Fruit fly (Drosophila melanogaster) whole organism, embryonic: ENCODE results near the gene CG42749.
A peak's percentile ranks its signal among the peaks of the same experiment; 100 is the strongest.

Experiments used
- Atf3 ChIP-seq: fragments of 200-800 bp; sonication (Bioruptor generic); optimal IDR thresholded peaks from 3 replicates; lab custom pipeline; 2016; ENCODE audit warnings: missing biosample characterization, missing genetic modification characterization
- Bteb2 ChIP-seq: fragments of 200-800 bp; sonication (Bioruptor generic); optimal IDR thresholded peaks from 2 replicates; lab custom pipeline; 2016; ENCODE audit warnings: missing biosample characterization, missing genetic modification characterization
- CG10366 ChIP-seq: fragments of 200-800 bp; sonication (Bioruptor generic); IDR thresholded peaks from 2 replicates; pipeline ENCODE4 v1.3.6; 2022; ENCODE audit warnings: missing biosample characterization, missing genetic modification characterization
- CG10979 ChIP-seq: fragments of 200-800 bp; sonication (Bioruptor generic); optimal IDR thresholded peaks from 2 replicates; lab custom pipeline; 2018; ENCODE audit warnings: missing biosample characterization, mild to moderate bottlenecking, missing genetic modification characterization, moderate library complexity
- CG12391 ChIP-seq: fragments of 200-800 bp; sonication (Bioruptor generic); optimal IDR thresholded peaks from 3 replicates; lab custom pipeline; 2018; ENCODE audit warnings: missing biosample characterization, mild to moderate bottlenecking, missing genetic modification characterization, moderate library complexity
- CG12769 ChIP-seq: fragments of 200-800 bp; sonication (Bioruptor generic); optimal IDR thresholded peaks from 2 replicates; lab custom pipeline; 2019; ENCODE audit warnings: missing biosample characterization, mild to moderate bottlenecking, missing genetic modification characterization, moderate library complexity
- CG15269 ChIP-seq: fragments of 200-800 bp; sonication (Bioruptor generic); optimal IDR thresholded peaks from 2 replicates; lab custom pipeline; 2018; ENCODE audit warnings: missing biosample characterization, mild to moderate bottlenecking, missing genetic modification characterization, moderate library complexity
- CG1603 ChIP-seq: fragments of 200-800 bp; sonication (Bioruptor generic); optimal IDR thresholded peaks from 2 replicates; lab custom pipeline; 2019; ENCODE audit warnings: missing biosample characterization, mild to moderate bottlenecking, missing genetic modification characterization, moderate library complexity
- CG17186 ChIP-seq: fragments of 200-800 bp; sonication (Bioruptor generic); optimal IDR thresholded peaks from 3 replicates; lab custom pipeline; 2017; ENCODE audit warnings: missing biosample characterization, missing genetic modification reagents, missing genetic modification characterization
- CG18262 ChIP-seq: fragments of 200-800 bp; optimal IDR thresholded peaks from 3 replicates; lab custom pipeline; 2019; ENCODE audit warnings: missing biosample characterization, mild to moderate bottlenecking, missing genetic modification characterization, moderate library complexity
- CG18764 ChIP-seq: fragments of 200-800 bp; sonication (Bioruptor generic); optimal IDR thresholded peaks from 3 replicates; lab custom pipeline; 2016; ENCODE audit warnings: missing biosample characterization, missing genetic modification characterization
- CG32767 ChIP-seq: fragments of 200-800 bp; sonication (Bioruptor generic); IDR thresholded peaks from 2 replicates; pipeline ENCODE4 v1.3.6; 2022; ENCODE audit warnings: missing biosample characterization, missing genetic modification characterization
- CG3726 ChIP-seq: fragments of 200-800 bp; sonication (Bioruptor generic); IDR thresholded peaks from 3 replicates; pipeline ENCODE4, ENCODE4 v1.3.6; 2022; ENCODE audit warnings: missing biosample characterization, missing genetic modification characterization
- CG4360 ChIP-seq: fragments of 200-800 bp; sonication (Bioruptor generic); IDR thresholded peaks from 2 replicates; pipeline ENCODE4 v1.3.6; 2022; ENCODE audit warnings: missing biosample characterization, missing genetic modification characterization
- CG4707 ChIP-seq: fragments of 200-800 bp; sonication (Bioruptor generic); optimal IDR thresholded peaks from 2 replicates; lab custom pipeline; 2018; ENCODE audit warnings: missing biosample characterization, mild to moderate bottlenecking, missing genetic modification characterization, moderate library complexity
- CG6175 ChIP-seq: fragments of 200-800 bp; sonication (Bioruptor generic); IDR thresholded peaks from 3 replicates; pipeline ENCODE4 v1.3.6; 2022; ENCODE audit warnings: missing biosample characterization, missing genetic modification characterization
- CG6791 ChIP-seq: fragments of 200-800 bp; sonication (Bioruptor generic); IDR thresholded peaks from 3 replicates; pipeline ENCODE4 v1.3.6; 2022; ENCODE audit warnings: missing biosample characterization, missing genetic modification characterization; ENCODE audit not compliant: partially characterized antibody
- CG7987 ChIP-seq: fragments of 200-800 bp; sonication (Bioruptor generic); optimal IDR thresholded peaks from 2 replicates; lab custom pipeline; 2018; ENCODE audit warnings: missing biosample characterization, mild to moderate bottlenecking, missing genetic modification characterization, moderate library complexity
- CG8089 ChIP-seq: fragments of 200-800 bp; sonication (Bioruptor generic); optimal IDR thresholded peaks from 3 replicates; lab custom pipeline; 2016; ENCODE audit warnings: missing biosample characterization, missing genetic modification characterization
- CG8290 ChIP-seq, 3 experiments: fragments of 200-800 bp; sonication (Bioruptor generic); optimal IDR thresholded peaks; 2 replicates each; lab custom pipeline; 2016 to 2019; ENCODE audit warnings: missing biosample characterization in 3 of 3, missing genetic modification characterization in 3 of 3, mild to moderate bottlenecking in 2 of 3, moderate library complexity in 1 of 3
- CG8359 ChIP-seq: fragments of 200-800 bp; sonication (Bioruptor generic); optimal IDR thresholded peaks from 2 replicates; lab custom pipeline; 2017; ENCODE audit warnings: missing biosample characterization, mild to moderate bottlenecking, missing genetic modification characterization, borderline replicate concordance
- CG8924 ChIP-seq: fragments of 200-800 bp; optimal IDR thresholded peaks from 3 replicates; lab custom pipeline; 2019; ENCODE audit warnings: missing biosample characterization, mild to moderate bottlenecking, missing genetic modification characterization, moderate library complexity
- CoRest ChIP-seq: fragments of 200-800 bp; sonication (Bioruptor generic); optimal IDR thresholded peaks from 3 replicates; lab custom pipeline; 2018; ENCODE audit warnings: missing biosample characterization, mild to moderate bottlenecking, missing genetic modification characterization, moderate library complexity
- Dll ChIP-seq: fragments of 200-800 bp; sonication (Bioruptor generic); IDR thresholded peaks from 4 replicates; pipeline ENCODE4 v1.3.6; 2022; ENCODE audit warnings: missing biosample characterization, missing genetic modification characterization; ENCODE audit not compliant: partially characterized antibody
- Hr39 ChIP-seq: fragments of >200 bp; optimal IDR thresholded peaks from 2 replicates; lab custom pipeline; 2017
- MTF-1 ChIP-seq: fragments of 200-800 bp; sonication (Bioruptor generic); optimal IDR thresholded peaks from 2 replicates; lab custom pipeline; 2018; ENCODE audit warnings: missing biosample characterization, mild to moderate bottlenecking, missing genetic modification characterization, borderline replicate concordance
- NfI ChIP-seq: fragments of 200-800 bp; sonication (Bioruptor generic); optimal IDR thresholded peaks from 3 replicates; lab custom pipeline; 2018; ENCODE audit warnings: missing biosample characterization, mild to moderate bottlenecking, missing genetic modification characterization, moderate library complexity
- Oli ChIP-seq: fragments of 200-800 bp; sonication (Bioruptor generic); optimal IDR thresholded peaks from 2 replicates; lab custom pipeline; 2018; ENCODE audit warnings: missing biosample characterization, mild to moderate bottlenecking, missing genetic modification characterization, moderate library complexity
- Ptx1 ChIP-seq: fragments of 200-800 bp; sonication (Bioruptor generic); IDR thresholded peaks from 2 replicates; pipeline ENCODE4 v1.3.6; 2022; ENCODE audit warnings: missing biosample characterization, missing genetic modification characterization
- al ChIP-seq: fragments of 200-800 bp; sonication (Bioruptor generic); IDR thresholded peaks from 2 replicates; pipeline ENCODE4 v1.3.6; 2022; ENCODE audit warnings: missing biosample characterization, missing genetic modification characterization
- az2 ChIP-seq: fragments of 200-800 bp; sonication (Bioruptor generic); optimal IDR thresholded peaks from 3 replicates; lab custom pipeline; 2016; ENCODE audit warnings: missing biosample characterization, missing genetic modification characterization
- crp ChIP-seq, 2 experiments: fragments of 200-800 bp; sonication (Bioruptor generic); optimal IDR thresholded peaks; 2 replicates in 1 of 2; 3 replicates in 1 of 2; lab custom pipeline; 2017; ENCODE audit warnings: missing biosample characterization in 2 of 2, missing genetic modification characterization in 2 of 2, mild to moderate bottlenecking in 1 of 2, moderate library complexity in 1 of 2
- dimm ChIP-seq: fragments of 200-800 bp; sonication (Bioruptor generic); IDR thresholded peaks from 2 replicates; pipeline ENCODE4 v1.3.6; 2022; ENCODE audit warnings: missing biosample characterization, missing genetic modification characterization
- disco-r ChIP-seq: fragments of 200-800 bp; sonication (Bioruptor generic); optimal IDR thresholded peaks from 2 replicates; lab custom pipeline; 2016; ENCODE audit warnings: missing biosample characterization, missing genetic modification characterization
- dm ChIP-seq: fragments of 200-800 bp; sonication (Bioruptor generic); optimal IDR thresholded peaks from 3 replicates; lab custom pipeline; 2016; ENCODE audit warnings: missing biosample characterization, missing genetic modification characterization
- dpn ChIP-seq, 2 experiments: fragments of 200-800 bp; sonication (Bioruptor generic); optimal IDR thresholded peaks; 3 replicates each; lab custom pipeline; 2016; ENCODE audit warnings: missing biosample characterization in 2 of 2, missing genetic modification characterization in 2 of 2
- ems ChIP-seq: fragments of 200-800 bp; sonication (Bioruptor generic); optimal IDR thresholded peaks from 3 replicates; lab custom pipeline; 2016; ENCODE audit warnings: missing biosample characterization, missing genetic modification characterization
- en ChIP-seq: fragments of 200-800 bp; sonication (Bioruptor generic); optimal IDR thresholded peaks from 2 replicates; lab custom pipeline; 2016; ENCODE audit warnings: missing biosample characterization, missing genetic modification characterization
- fd64A ChIP-seq: fragments of 200-800 bp; sonication (Bioruptor generic); optimal IDR thresholded peaks from 3 replicates; lab custom pipeline; 2018; ENCODE audit warnings: missing biosample characterization, mild to moderate bottlenecking, missing genetic modification characterization
- ftz-f1 ChIP-seq: fragments of 200-800 bp; sonication (Bioruptor generic); optimal IDR thresholded peaks from 2 replicates; lab custom pipeline; 2016; ENCODE audit warnings: missing biosample characterization, missing genetic modification characterization
- gsb-n ChIP-seq: fragments of 200-800 bp; sonication (Bioruptor generic); optimal IDR thresholded peaks from 3 replicates; lab custom pipeline; 2018; ENCODE audit warnings: missing biosample characterization, mild to moderate bottlenecking, missing genetic modification characterization
- ham ChIP-seq: fragments of 200-800 bp; sonication (Bioruptor generic); IDR thresholded peaks from 2 replicates; pipeline ENCODE4 v1.3.6; 2022; ENCODE audit warnings: missing biosample characterization, missing genetic modification characterization
- kni ChIP-seq: fragments of 200-800 bp; sonication (Bioruptor generic); optimal IDR thresholded peaks from 3 replicates; lab custom pipeline; 2017; ENCODE audit warnings: mild to moderate bottlenecking, missing biosample characterization, missing genetic modification reagents, missing genetic modification characterization
- lola ChIP-seq, 3 experiments: fragments of >200 bp in 2 of 3; fragments of 200-800 bp in 1 of 3; sonication (Bioruptor generic) in 1 of 3; optimal IDR thresholded peaks; 2 replicates each; lab custom pipeline; 2017 to 2019; ENCODE audit warnings: missing biosample characterization in 3 of 3, missing genetic modification characterization in 3 of 3, mild to moderate bottlenecking in 1 of 3, moderate library complexity in 1 of 3
- pb ChIP-seq: fragments of 200-800 bp; sonication (Bioruptor generic); optimal IDR thresholded peaks from 3 replicates; lab custom pipeline; 2016; ENCODE audit warnings: missing biosample characterization, missing genetic modification characterization
- sna ChIP-seq: fragments of 200-800 bp; sonication (Bioruptor generic); IDR thresholded peaks from 2 replicates; pipeline ENCODE4 v1.3.6; 2022; ENCODE audit warnings: missing biosample characterization, missing genetic modification characterization; ENCODE audit not compliant: partially characterized antibody
- tap ChIP-seq: fragments of 200-800 bp; optimal IDR thresholded peaks from 3 replicates; lab custom pipeline; 2019; ENCODE audit warnings: missing biosample characterization, mild to moderate bottlenecking, missing genetic modification characterization, moderate library complexity
- unpg ChIP-seq: fragments of 200-800 bp; sonication (Bioruptor generic); optimal IDR thresholded peaks from 3 replicates; lab custom pipeline; 2018; ENCODE audit warnings: missing biosample characterization, mild to moderate bottlenecking, missing genetic modification characterization, moderate library complexity
- zen ChIP-seq: fragments of 200-800 bp; sonication (Bioruptor generic); optimal IDR thresholded peaks from 3 replicates; lab custom pipeline; 2018; ENCODE audit warnings: missing biosample characterization, mild to moderate bottlenecking, missing genetic modification characterization, moderate library complexity

CG42749 gene

dm6 chrX:5349899-5350575 is 54.2 kb downstream of the CG42749 start (continued):
- TF ChIP-seq ham (GFP tag; lab: Robert Waterston, UW) (no peak), CG1603 (tag; lab: Kevin White, UChicago) (peak; percentile 53), CG8924 (tag; lab: Kevin White, UChicago) (peak; percentile 4), ems (GFP tag; lab: Kevin White, UChicago) (no peak), CG6175 (GFP tag; lab: Robert Waterston, UW) (no peak), CG10979 (tag; lab: Kevin White, UChicago) (peak; percentile 17), CoRest (tag; lab: Kevin White, UChicago) (peak; percentile 6), zen (no peak), Atf3 (GFP tag; lab: Kevin White, UChicago) (no peak), Hr39 (lab: Kevin White, UChicago) (no peak), CG4707 (GFP tag; lab: Kevin White, UChicago) (no peak), CG18262 (no peak), CG8359 (no peak), CG12391 (tag; lab: Kevin White, UChicago) (peak; percentile 21), Ptx1 (GFP tag; lab: Robert Waterston, UW) (peak; percentile 43; the same call in 1 of the 2 replicates), CG18764 (GFP tag; lab: Kevin White, UChicago) (no peak), NfI (GFP tag; lab: Kevin White, UChicago) (no peak), MTF-1 (GFP tag; lab: Kevin White, UChicago) (no peak), CG6791 (GFP tag; lab: Robert Waterston, UW) (no peak), az2 (no peak), sna (GFP tag; lab: Robert Waterston, UW) (no peak), CG8089 (GFP tag; lab: Kevin White, UChicago) (no peak), Bteb2 (GFP tag; lab: Kevin White, UChicago) (no peak), Dll (no peak), Oli (tag; lab: Kevin White, UChicago) (peak; percentile 21), CG15269 (tag; lab: Kevin White, UChicago) (no peak), tap (tag; lab: Kevin White, UChicago) (no peak), dimm (GFP tag; lab: Robert Waterston, UW) (no peak), fd64A (GFP tag; lab: Kevin White, UChicago) (no peak), CG32767 (GFP tag; lab: Robert Waterston, UW) (0 out of 2 replicates have a peak, but pooled peaks have one; percentile 24), crp (GFP tag; optimal IDR thresholded peaks at IDR 0.05; lab: Kevin White, UChicago) (no peak), lola (GFP tag; optimal IDR thresholded peaks at IDR 0.05; lab: Kevin White, UChicago) (no peak), CG3726 (GFP tag; lab: Robert Waterston, UW) (no peak), dpn (GFP tag; optimal IDR thresholded peaks at IDR 0.05; lab: Kevin White, UChicago) (no peak), CG17186 (no peak), pb (GFP tag; lab: Kevin White, UChicago) (no peak), unpg (GFP tag; lab: Kevin White, UChicago) (peak; percentile 28), dm (no peak), gsb-n (tag; lab: Kevin White, UChicago) (no peak), en (GFP tag; lab: Kevin White, UChicago) (no peak), CG10366 (GFP tag; lab: Robert Waterston, UW) (peak; percentile 33), CG7987 (no peak), al (GFP tag; lab: Robert Waterston, UW) (no peak), CG4360 (GFP tag; lab: Robert Waterston, UW) (no peak), kni (no peak), disco-r (GFP tag; lab: Kevin White, UChicago) (no peak), ftz-f1 (GFP tag; lab: Kevin White, UChicago) (no peak), CG12769 (tag; lab: Kevin White, UChicago) (peak; percentile 51), CG8290 (GFP tag; optimal IDR thresholded peaks at IDR 0.05; lab: Kevin White, UChicago) (no peak), CG8290 (tag; optimal IDR thresholded peaks at IDR 0.05; lab: Kevin White, UChicago) (peak in 1 of 2 experiments; percentile 55)
